Worm (Caenorhabditis elegans): ENCODE measurements around the gene Y22D7AL.16.

Gene Y22D7AL.16

ce11 chrIII:1616245-1617026 lies 48.6 kb downstream of the Y22D7AL.16 start (continued):
- TF ChIP-seq D2030.7 (GFP tag; IDR thresholded peaks at IDR 0.05) (peak; percentile 38; the same call in 1 of the 2 replicates), B0035.1 (tag; optimal IDR thresholded peaks at IDR 0.05) (peak; percentile 44), nhr-80 (tag; optimal IDR thresholded peaks at IDR 0.05) (no peak), gei-17 (GFP tag; optimal IDR thresholded peaks at IDR 0.05) (peak; percentile 32), madf-6 (GFP tag; IDR thresholded peaks at IDR 0.05) (peak; percentile 63), hsf-1 (GFP tag; IDR thresholded peaks at IDR 0.05) (peak; percentile 82), rec-8 (tag; optimal IDR thresholded peaks at IDR 0.05) (peak in 1 of 2 experiments; percentile 41), sptf-2 (GFP tag; optimal IDR thresholded peaks at IDR 0.05) (no peak), mes-4 (tag; optimal IDR thresholded peaks at IDR 0.05) (no peak), ztf-6 (GFP tag; IDR thresholded peaks at IDR 0.05) (no peak), pbrm-1 (GFP tag; IDR thresholded peaks at IDR 0.05) (peak; percentile 53; the same call in 1 of the 2 replicates), pha-4 (tag; optimal IDR thresholded peaks at IDR 0.05) (no peak), ccch-3 (GFP tag; optimal IDR thresholded peaks at IDR 0.05) (no peak), madf-10 (tag; optimal IDR thresholded peaks at IDR 0.05) (peak; percentile 6), lsl-1 (GFP tag; optimal IDR thresholded peaks at IDR 0.05) (peak; percentile 55), B0261.1 (tag; optimal IDR thresholded peaks at IDR 0.05) (peak; percentile 29), F49E8.2 (tag; optimal IDR thresholded peaks at IDR 0.05; ENCODE audit: insufficient read depth) (peak; percentile 83), attf-3 (GFP tag; conservative IDR thresholded peaks at IDR 0.05) (no peak), sea-2 (GFP tag; IDR thresholded peaks at IDR 0.05) (no peak), rpc-1 (optimal IDR thresholded peaks at IDR 0.05) (no peak), rpc-1 (tag; optimal IDR thresholded peaks at IDR 0.05) (no peak), ztf-22 (GFP tag; optimal IDR thresholded peaks at IDR 0.05) (no peak), F33H1.4 (GFP tag; IDR thresholded peaks at IDR 0.05) (no peak), lin-54 (GFP tag; optimal IDR thresholded peaks at IDR 0.05) (peak; percentile 87), C06A6.2 (GFP tag; conservative IDR thresholded peaks at IDR 0.05) (no peak), C17E4.6 (GFP tag; IDR thresholded peaks at IDR 0.05) (0 out of 2 replicates have a peak, but pooled peaks have one; percentile 17), athp-1 (tag; optimal IDR thresholded peaks at IDR 0.05) (peak; percentile 95), zim-3 (tag; optimal IDR thresholded peaks at IDR 0.05) (peak; percentile 51), Y67H2A.10 (GFP tag; conservative IDR thresholded peaks at IDR 0.05) (no peak), F10E7.11 (tag; optimal IDR thresholded peaks at IDR 0.05) (peak; percentile 93), ekl-4 (GFP tag; IDR thresholded peaks at IDR 0.05) (peak; percentile 80), let-607 (tag; optimal IDR thresholded peaks at IDR 0.05) (peak in 1 of 2 experiments; percentile 47), nfya-1 (tag; optimal IDR thresholded peaks at IDR 0.05; ENCODE audit: borderline replicate concordance, insufficient read depth) (no peak), aptf-2 (GFP tag; conservative IDR thresholded peaks at IDR 0.05) (no peak)

DNA sequence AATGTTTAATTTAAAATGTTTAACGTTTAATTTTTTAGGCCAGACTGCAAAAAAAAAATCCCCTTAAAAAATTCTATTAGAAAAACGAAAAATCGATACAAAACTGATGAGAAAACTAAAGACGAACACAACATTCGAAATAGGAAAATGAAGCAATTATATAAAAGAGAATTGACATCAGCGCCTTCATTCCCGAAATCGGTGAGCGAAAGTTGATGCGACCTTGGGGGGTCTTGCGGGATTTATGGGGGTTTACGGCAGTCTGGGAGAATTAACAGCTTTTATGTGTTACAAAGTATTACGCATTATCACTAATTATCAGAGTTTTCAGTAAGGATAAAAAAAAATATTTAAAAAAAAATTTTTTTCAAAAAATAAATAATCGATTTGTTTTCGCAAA lies 50.6 kb downstream of the Y22D7AL.16 start:
- no peak for TF ChIP-seq athp-1 (tag; optimal IDR thresholded peaks at IDR 0.05)
- no peak for TF ChIP-seq ekl-4 (GFP tag; IDR thresholded peaks at IDR 0.05)
- no peak for TF ChIP-seq K11D2.4 (GFP tag; IDR thresholded peaks at IDR 0.05)
- no peak for TF ChIP-seq ceh-27 (GFP tag; optimal IDR thresholded peaks at IDR 0.05)
- TF ChIP-seq D2030.7 (GFP tag; IDR thresholded peaks at IDR 0.05) = no peak
- TF ChIP-seq lag-1 (GFP tag; IDR thresholded peaks at IDR 0.05) = no peak
- TF ChIP-seq sdz-38 (tag; optimal IDR thresholded peaks at IDR 0.05) = no peak
- TF ChIP-seq F55B11.4 (tag; optimal IDR thresholded peaks at IDR 0.05; ENCODE audit: borderline replicate concordance, insufficient read depth) = no peak
- no peak for TF ChIP-seq F10E7.11 (tag; optimal IDR thresholded peaks at IDR 0.05)
- TF ChIP-seq lsl-1 (GFP tag; optimal IDR thresholded peaks at IDR 0.05) = no peak
- TF ChIP-seq nhr-80 (tag; optimal IDR thresholded peaks at IDR 0.05) = no peak
- no peak for TF ChIP-seq sea-2 (GFP tag; IDR thresholded peaks at IDR 0.05)
- no peak for TF ChIP-seq rec-8 (tag; optimal IDR thresholded peaks at IDR 0.05)
- no peak for TF ChIP-seq attf-6 (GFP tag; IDR thresholded peaks at IDR 0.05)
- no peak for TF ChIP-seq hsf-1 (GFP tag; IDR thresholded peaks at IDR 0.05)
- TF ChIP-seq bed-1 (GFP tag; IDR thresholded peaks at IDR 0.05) = no peak
- TF ChIP-seq ets-4 (GFP tag; optimal IDR thresholded peaks at IDR 0.05) = no peak
- no peak for TF ChIP-seq nhr-27 (tag; optimal IDR thresholded peaks at IDR 0.05)
